Worm (Caenorhabditis elegans) whole organism, L3 larva: ENCODE measurements around the gene K08D9.6.

ENCODE experiments used
- R02D3.7 ChIP-seq: fragments of 150-350 bp; optimal IDR thresholded peaks from 2 replicates; lab custom pipeline; 2014; ENCODE audit warnings: missing biosample characterization, missing genetic modification characterization
- aly-2 ChIP-seq: fragments of 150-350 bp; optimal IDR thresholded peaks from 2 replicates; lab custom pipeline; 2014; ENCODE audit warnings: missing biosample characterization, missing genetic modification characterization
- ama-1 ChIP-seq: fragments of 150-350 bp; optimal IDR thresholded peaks from 2 replicates; lab custom pipeline; 2018
- ceh-28 ChIP-seq: fragments of 150-350 bp; optimal IDR thresholded peaks from 2 replicates; lab custom pipeline; 2014; ENCODE audit warnings: missing biosample characterization, missing genetic modification reagents, missing genetic modification characterization
- ceh-9 ChIP-seq: sonication (generic microtip); optimal IDR thresholded peaks from 2 replicates; lab custom pipeline; 2018; ENCODE audit warnings: missing biosample characterization, missing genetic modification characterization
- egl-5 ChIP-seq: fragments of 150-350 bp; optimal IDR thresholded peaks from 2 replicates; lab custom pipeline; 2017; ENCODE audit warnings: missing biosample characterization, missing genetic modification reagents, missing genetic modification characterization, inconsistent platforms
- elt-1 ChIP-seq: fragments of 150-350 bp; optimal IDR thresholded peaks from 2 replicates; lab custom pipeline; 2014; ENCODE audit warnings: missing biosample characterization, missing genetic modification characterization
- elt-2 ChIP-seq: sonication (generic microtip); optimal IDR thresholded peaks from 2 replicates; lab custom pipeline; 2016; ENCODE audit warnings: missing genetic modification reagents, mild to moderate bottlenecking, missing genetic modification characterization, missing compliant biosample characterization
- elt-3 ChIP-seq, 3 experiments: fragments of 150-350 bp in 1 of 3; sonication (generic microtip) in 2 of 3; optimal IDR thresholded peaks; 2 replicates in 2 of 3; 4 replicates in 1 of 3; lab custom pipeline; 2014 to 2017; ENCODE audit warnings: missing biosample characterization in 3 of 3, missing genetic modification characterization in 3 of 3
- eor-1 ChIP-seq, 2 experiments: fragments of 150-350 bp; optimal IDR thresholded peaks; 2 replicates each; lab custom pipeline; 2014 to 2018; ENCODE audit warnings: missing biosample characterization in 2 of 2, missing genetic modification characterization in 2 of 2
- fkh-10 ChIP-seq: sonication (generic microtip); optimal IDR thresholded peaks from 2 replicates; lab custom pipeline; 2017; ENCODE audit warnings: missing biosample characterization, missing genetic modification reagents, missing genetic modification characterization
- fkh-2 ChIP-seq: fragments of 150-350 bp; optimal IDR thresholded peaks from 2 replicates; lab custom pipeline; 2014; ENCODE audit warnings: missing biosample characterization, missing genetic modification reagents, missing genetic modification characterization
- fos-1 ChIP-seq: fragments of 150-350 bp; optimal IDR thresholded peaks from 2 replicates; lab custom pipeline; 2014; ENCODE audit warnings: missing biosample characterization, missing genetic modification characterization
- jun-1 ChIP-seq: fragments of 150-350 bp; optimal IDR thresholded peaks from 2 replicates; lab custom pipeline; 2014; ENCODE audit warnings: missing biosample characterization, missing genetic modification reagents, missing genetic modification characterization
- lin-15B ChIP-seq: fragments of 150-350 bp; optimal IDR thresholded peaks from 2 replicates; lab custom pipeline; 2014; ENCODE audit warnings: missing biosample characterization, missing genetic modification characterization
- lin-39 ChIP-seq: fragments of 150-350 bp; optimal IDR thresholded peaks from 2 replicates; lab custom pipeline; 2018; ENCODE audit warnings: missing biosample characterization, missing genetic modification reagents, missing genetic modification characterization
- mml-1 ChIP-seq: fragments of 150-350 bp; sonication (generic microtip); optimal IDR thresholded peaks from 3 replicates; lab custom pipeline; 2014; ENCODE audit warnings: missing biosample characterization, missing genetic modification characterization
- nhr-11 ChIP-seq: fragments of 150-350 bp; optimal IDR thresholded peaks from 2 replicates; lab custom pipeline; 2014; ENCODE audit warnings: missing biosample characterization, missing genetic modification characterization
- nhr-12 ChIP-seq: fragments of 150-350 bp; optimal IDR thresholded peaks from 2 replicates; lab custom pipeline; 2014; ENCODE audit warnings: missing biosample characterization, missing genetic modification characterization
- nhr-23 ChIP-seq: fragments of 150-350 bp; optimal IDR thresholded peaks from 2 replicates; lab custom pipeline; 2014; ENCODE audit warnings: missing biosample characterization, missing genetic modification reagents, missing genetic modification characterization
- nhr-237 ChIP-seq: fragments of 150-350 bp; optimal IDR thresholded peaks from 2 replicates; lab custom pipeline; 2014; ENCODE audit warnings: missing biosample characterization, missing genetic modification characterization
- nhr-25 ChIP-seq: sonication (generic microtip); optimal IDR thresholded peaks from 2 replicates; lab custom pipeline; 2017; ENCODE audit warnings: missing biosample characterization, missing genetic modification characterization
- nhr-43 ChIP-seq: sonication (generic microtip); optimal IDR thresholded peaks from 2 replicates; lab custom pipeline; 2016; ENCODE audit warnings: mild to moderate bottlenecking, missing genetic modification characterization, missing compliant biosample characterization; ENCODE audit not compliant: poor library complexity, severe bottlenecking
- nhr-77 ChIP-seq: fragments of 150-350 bp; optimal IDR thresholded peaks from 2 replicates; lab custom pipeline; 2014; ENCODE audit warnings: missing biosample characterization, missing genetic modification characterization
- pha-4 ChIP-seq: fragments of 150-350 bp; optimal IDR thresholded peaks from 2 replicates; lab custom pipeline; 2014; ENCODE audit warnings: missing biosample characterization, missing genetic modification reagents, missing genetic modification characterization
- pqm-1 ChIP-seq: fragments of 150-350 bp; optimal IDR thresholded peaks from 2 replicates; lab custom pipeline; 2017; ENCODE audit warnings: missing biosample characterization, missing genetic modification characterization, inconsistent platforms
- sea-2 ChIP-seq: fragments of 150-350 bp; sonication (generic microtip); optimal IDR thresholded peaks from 4 replicates; lab custom pipeline; 2014; ENCODE audit warnings: missing biosample characterization, missing genetic modification reagents, missing genetic modification characterization
- skn-1 ChIP-seq: fragments of 150-350 bp; optimal IDR thresholded peaks from 2 replicates; lab custom pipeline; 2014; ENCODE audit warnings: missing biosample characterization, missing genetic modification characterization
- snpc-4 ChIP-seq: fragments of 150-350 bp; optimal IDR thresholded peaks from 2 replicates; lab custom pipeline; 2014; ENCODE audit warnings: missing biosample characterization, missing genetic modification characterization
- unc-62 ChIP-seq: fragments of 150-350 bp; sonication (generic microtip); optimal IDR thresholded peaks from 4 replicates; lab custom pipeline; 2014; ENCODE audit warnings: missing biosample characterization, missing genetic modification reagents, missing genetic modification characterization
- zag-1 ChIP-seq: fragments of 150-350 bp; optimal IDR thresholded peaks from 2 replicates; lab custom pipeline; 2014; ENCODE audit warnings: missing biosample characterization, missing genetic modification characterization
- ztf-11 ChIP-seq: fragments of 150-350 bp; optimal IDR thresholded peaks from 2 replicates; lab custom pipeline; 2014; ENCODE audit warnings: missing biosample characterization, missing genetic modification characterization
- ztf-4 ChIP-seq: fragments of 150-350 bp; optimal IDR thresholded peaks from 2 replicates; lab custom pipeline; 2014; ENCODE audit warnings: missing biosample characterization, missing genetic modification characterization

K08D9.6 gene

ce11 chrV:3234887-3235286, at the start of gene K08D9.6:
TSS of gene K08D9.6 (minus strand) at chrV:3234987.
- TF ChIP-seq sea-2 (GFP tag; lab: Kevin White, UChicago) (no peak), mml-1 (tag; lab: Kevin White, UChicago) (no peak), egl-5 (tag; lab: Kevin White, UChicago) (no peak), elt-2 (no peak), snpc-4 (tag; lab: Kevin White, UChicago) (no peak), nhr-11 (no peak)

- no peak for TF ChIP-seq sea-2 (GFP tag; lab: Kevin White, UChicago)
- TF ChIP-seq snpc-4 (tag; lab: Kevin White, UChicago): no peak
- TF ChIP-seq ceh-28 (tag; lab: Kevin White, UChicago): no peak
- no peak for TF ChIP-seq elt-2
- TF ChIP-seq lin-15B (tag; lab: Kevin White, UChicago): no peak
- no peak for TF ChIP-seq skn-1 (tag; lab: Kevin White, UChicago)
- no peak for TF ChIP-seq ztf-4 (tag; lab: Kevin White, UChicago)
- TF ChIP-seq nhr-11: no peak
- TF ChIP-seq elt-1 (tag; lab: Kevin White, UChicago): no peak
- TF ChIP-seq pqm-1 (tag; lab: Kevin White, UChicago): no peak
- TF ChIP-seq aly-2 (tag; lab: Kevin White, UChicago): no peak
- no peak for TF ChIP-seq fkh-2
- TF ChIP-seq nhr-43: no peak
- no peak for TF ChIP-seq nhr-12 (tag; lab: Kevin White, UChicago)
- no peak for TF ChIP-seq nhr-25
- TF ChIP-seq jun-1 (tag; lab: Kevin White, UChicago): no peak
Observed at ce11 chrV:3282957-3283356, 48.2 kb upstream of the K08D9.6 start, which contains the start of gene str-64. TSS of gene str-64 (plus strand) at chrV:3283257.

- no peak for TF ChIP-seq pqm-1 (tag; lab: Kevin White, UChicago)
- TF ChIP-seq skn-1 (tag; lab: Kevin White, UChicago): no peak
- no peak for TF ChIP-seq nhr-43
- TF ChIP-seq eor-1 (tag; optimal IDR thresholded peaks at IDR 0.05; lab: Kevin White, UChicago): no peak
- no peak for TF ChIP-seq lin-39 (tag; lab: Kevin White, UChicago)
- no peak for TF ChIP-seq elt-3 (tag; optimal IDR thresholded peaks at IDR 0.05; lab: Kevin White, UChicago)
- TF ChIP-seq ceh-9: no peak
- no peak for TF ChIP-seq R02D3.7 (tag; lab: Kevin White, UChicago)
- no peak for TF ChIP-seq fos-1 (tag; lab: Kevin White, UChicago)
- TF ChIP-seq zag-1 (tag; lab: Kevin White, UChicago): no peak
- TF ChIP-seq pha-4 (tag; lab: Kevin White, UChicago): no peak
- TF ChIP-seq snpc-4 (tag; lab: Kevin White, UChicago): no peak
- TF ChIP-seq ztf-11 (tag; lab: Kevin White, UChicago): no peak
- no peak for TF ChIP-seq nhr-237 (tag; lab: Kevin White, UChicago)
- TF ChIP-seq elt-1 (tag; lab: Kevin White, UChicago): no peak
- no peak for TF ChIP-seq nhr-77 (tag; lab: Kevin White, UChicago)
- no peak for TF ChIP-seq fkh-10
- TF ChIP-seq ama-1: no peak
- TF ChIP-seq lin-15B (tag; lab: Kevin White, UChicago): no peak
- no peak for TF ChIP-seq nhr-23 (tag; lab: Kevin White, UChicago)
Observed at ce11 chrV:3281523-3281922, 46.7 kb upstream of the K08D9.6 start, which contains the start of gene T28A11.25. TSS of gene T28A11.25 (plus strand) at chrV:3281823.

- no peak for TF ChIP-seq ceh-9
- TF ChIP-seq fos-1 (tag; lab: Kevin White, UChicago): no peak
- TF ChIP-seq aly-2 (tag; lab: Kevin White, UChicago): no peak
- no peak for TF ChIP-seq unc-62 (GFP tag; lab: Kevin White, UChicago)
Observed at ce11 chrV:3280009-3280408, 45.2 kb upstream of the K08D9.6 start, which contains the start of gene T28A11.2. TSS of gene T28A11.2 (plus strand) at chrV:3280379.

- TF ChIP-seq jun-1 (tag; lab: Kevin White, UChicago) (no peak), aly-2 (tag; lab: Kevin White, UChicago) (no peak), egl-5 (tag; lab: Kevin White, UChicago) (peak; percentile 26), lin-39 (tag; lab: Kevin White, UChicago) (no peak)
Observed at ce11 chrV:3279138-3279537, 44.4 kb upstream of the K08D9.6 start.
